Worm (Caenorhabditis elegans) whole organism, L3 larva: ENCODE measurements around the gene ucp-4.
A peak's percentile ranks its signal among the peaks of the same experiment; 100 is the strongest.

Source experiments
- ama-1 ChIP-seq: fragments of 150-350 bp; optimal IDR thresholded peaks from 2 replicates; lab custom pipeline; 2018
- fkh-10 ChIP-seq: sonication (generic microtip); optimal IDR thresholded peaks from 2 replicates; lab custom pipeline; 2017; ENCODE audit warnings: missing biosample characterization, missing genetic modification reagents, missing genetic modification characterization
- nfya-1 ChIP-seq: sonication (generic microtip); optimal IDR thresholded peaks from 2 replicates; lab custom pipeline; 2017; ENCODE audit warnings: missing genetic modification characterization, mild to moderate bottlenecking, missing compliant biosample characterization, antibody characterized with exemption, moderate library complexity; ENCODE audit not compliant: insufficient read depth
- nhr-12 ChIP-seq: fragments of 150-350 bp; optimal IDR thresholded peaks from 2 replicates; lab custom pipeline; 2014; ENCODE audit warnings: missing biosample characterization, missing genetic modification characterization
- nhr-28 ChIP-seq: fragments of 150-350 bp; optimal IDR thresholded peaks from 2 replicates; lab custom pipeline; 2014; ENCODE audit warnings: missing biosample characterization, missing genetic modification characterization
- snpc-4 ChIP-seq: fragments of 150-350 bp; optimal IDR thresholded peaks from 2 replicates; lab custom pipeline; 2014; ENCODE audit warnings: missing biosample characterization, missing genetic modification characterization
- unc-62 ChIP-seq: fragments of 150-350 bp; sonication (generic microtip); optimal IDR thresholded peaks from 4 replicates; lab custom pipeline; 2014; ENCODE audit warnings: missing biosample characterization, missing genetic modification reagents, missing genetic modification characterization

DNA sequence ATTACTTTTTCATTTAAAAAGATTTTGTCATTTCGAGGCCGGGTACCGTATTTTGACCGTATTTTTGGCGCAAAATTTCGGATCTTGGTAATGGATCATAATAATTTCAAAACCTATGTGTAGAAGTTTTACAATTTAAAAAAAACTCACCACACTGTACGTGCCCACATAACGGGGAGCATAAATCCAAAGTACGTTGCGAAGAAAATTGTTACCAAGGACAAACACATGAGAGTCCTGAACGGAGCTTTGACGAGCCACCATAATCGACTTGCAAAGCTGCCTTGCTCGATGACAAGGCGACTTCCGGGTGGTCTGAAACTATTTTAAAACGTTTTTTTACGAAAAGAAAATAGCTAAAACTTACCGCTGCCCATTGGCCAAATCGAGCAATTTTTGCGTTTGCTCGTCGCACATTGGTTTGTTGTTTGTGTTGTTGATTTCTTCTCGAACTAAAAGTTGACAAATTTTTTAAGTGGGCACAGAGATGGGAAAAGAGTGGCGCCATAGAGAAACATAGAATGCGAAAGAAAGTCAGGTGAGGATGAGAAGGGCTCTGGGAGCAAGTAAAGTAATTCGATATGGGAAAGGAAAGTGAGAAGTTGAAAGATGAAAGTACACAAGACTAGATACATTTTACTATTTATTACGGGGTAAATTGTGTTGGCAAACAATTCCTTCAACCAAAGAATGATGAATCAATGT, 1.3 kb upstream of the ucp-4 start:
- TF ChIP-seq nfya-1, result peak; percentile 3
- TF ChIP-seq ama-1, result no peak
- no peak for TF ChIP-seq unc-62 (GFP tag; lab: Kevin White, UChicago)
- no peak for TF ChIP-seq nhr-12 (tag; lab: Kevin White, UChicago)
- TF ChIP-seq snpc-4 (tag; lab: Kevin White, UChicago), result no peak
- TF ChIP-seq nhr-28 (tag; lab: Kevin White, UChicago), result no peak
- TF ChIP-seq fkh-10 (GFP tag; lab: Kevin White, UChicago), result no peak
